Fruit fly (Drosophila melanogaster): ENCODE data around the gene Cyp304a1.
A peak's percentile ranks its signal among the peaks of the same experiment; 100 is the strongest.

Gene Cyp304a1

DNA sequence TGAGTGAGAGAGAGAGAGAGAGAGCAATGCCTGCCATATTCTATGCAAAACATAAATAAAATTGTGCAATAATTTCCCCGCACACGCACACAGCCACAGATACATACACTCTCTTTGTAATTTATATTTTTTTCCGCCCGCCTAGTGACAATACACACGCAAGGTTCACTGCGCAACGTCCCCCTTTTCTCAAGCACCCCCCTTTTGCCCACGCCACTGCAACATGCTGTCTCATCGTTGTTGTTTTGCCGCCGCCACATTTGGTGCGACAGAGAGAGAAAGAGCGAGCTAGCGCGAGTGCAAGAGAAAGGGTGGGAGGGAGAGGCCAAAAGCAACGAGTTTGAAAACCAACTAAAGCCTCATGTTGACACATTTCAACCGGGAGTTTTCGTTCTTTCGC, 48.8 kb downstream of the Cyp304a1 start (continued):
- TF ChIP-seq Spps (tag; optimal IDR thresholded peaks at IDR 0.05) (no peak), CG10147 (GFP tag; optimal IDR thresholded peaks at IDR 0.05) (peak; percentile 43), klu (GFP tag; IDR thresholded peaks at IDR 0.05) (peak; percentile 44; the same call in 1 of the 2 replicates), CG9817 (tag; optimal IDR thresholded peaks at IDR 0.05) (peak; percentile 33), CG32772 (GFP tag; IDR thresholded peaks at IDR 0.05) (peak; percentile 72), CG9876 (GFP tag; optimal IDR thresholded peaks at IDR 0.05) (peak; percentile 32), wek (GFP tag; optimal IDR thresholded peaks at IDR 0.05) (peak; percentile 27), CG5180 (GFP tag; optimal IDR thresholded peaks at IDR 0.05) (peak; percentile 74), vnd (GFP tag; IDR thresholded peaks at IDR 0.05; ENCODE audit: partially characterized antibody) (no peak), CG11723 (GFP tag; optimal IDR thresholded peaks at IDR 0.05) (peak; percentile 49), Mes4 (GFP tag; optimal IDR thresholded peaks at IDR 0.05) (peak; percentile 50), E2f2 (GFP tag; IDR thresholded peaks at IDR 0.05) (peak; percentile 45), kah (GFP tag; optimal IDR thresholded peaks at IDR 0.05) (no peak), CG8089 (GFP tag; optimal IDR thresholded peaks at IDR 0.05) (peak; percentile 55), wdn (GFP tag; IDR thresholded peaks at IDR 0.05) (peak; percentile 55; the same call in 1 of the 2 replicates), Oaz (GFP tag; IDR thresholded peaks at IDR 0.05) (peak; percentile 41; the same call in 1 of the 2 replicates), lola (GFP tag; optimal IDR thresholded peaks at IDR 0.05) (peak in 1 of 3 experiments; percentile 3), CG14965 (GFP tag; optimal IDR thresholded peaks at IDR 0.05; ENCODE audit: borderline replicate concordance) (no peak), Sry-δ (GFP tag; optimal IDR thresholded peaks at IDR 0.05) (peak; percentile 30), Dfd (GFP tag; optimal IDR thresholded peaks at IDR 0.05) (no peak), CG10979 (tag; optimal IDR thresholded peaks at IDR 0.05) (peak; percentile 47), Fer2 (tag; optimal IDR thresholded peaks at IDR 0.05) (no peak), B-H1 (GFP tag; IDR thresholded peaks at IDR 0.05) (peak; percentile 54; the same call in 2 of the 3 replicates), scrt (GFP tag; optimal IDR thresholded peaks at IDR 0.05) (peak; percentile 71), CG8924 (tag; optimal IDR thresholded peaks at IDR 0.05) (peak; percentile 65), nerfin-1 (tag; optimal IDR thresholded peaks at IDR 0.05) (peak; percentile 39), HLH54F (GFP tag; optimal IDR thresholded peaks at IDR 0.05) (peak; percentile 55), CG14014 (GFP tag; IDR thresholded peaks at IDR 0.05) (0 out of 2 replicates have a peak, but pooled peaks have one; percentile 41), pum (GFP tag; optimal IDR thresholded peaks at IDR 0.05) (peak; percentile 40), ro (GFP tag; IDR thresholded peaks at IDR 0.05) (no peak), Adf1 (GFP tag; IDR thresholded peaks at IDR 0.05) (peak; percentile 27), insv (GFP tag; optimal IDR thresholded peaks at IDR 0.05) (no peak), slbo (GFP tag; IDR thresholded peaks at IDR 0.05) (peak; percentile 84), bowl (GFP tag; IDR thresholded peaks at IDR 0.05) (peak; percentile 51; the same call in 1 of the 2 replicates), unc-4 (GFP tag; IDR thresholded peaks at IDR 0.05; ENCODE audit: partially characterized antibody) (no peak), bsh (GFP tag; optimal IDR thresholded peaks at IDR 0.05) (peak in 1 of 2 experiments; percentile 45), CG11560 (tag; IDR thresholded peaks at IDR 0.05) (no peak; the same call in 2 of the 3 replicates), ap (GFP tag; IDR thresholded peaks at IDR 0.05) (peak; percentile 62), CrebB (tag; optimal IDR thresholded peaks at IDR 0.05) (peak; percentile 66), sisA (GFP tag; IDR thresholded peaks at IDR 0.05) (peak; percentile 74), Ets65A (GFP tag) (peak; percentile 62), Ptx1 (GFP tag; IDR thresholded peaks at IDR 0.05) (peak; percentile 77), jumu (GFP tag; optimal IDR thresholded peaks at IDR 0.05) (peak; percentile 33), Nf-YC (tag; optimal IDR thresholded peaks at IDR 0.05) (peak; percentile 19), unpg (GFP tag; optimal IDR thresholded peaks at IDR 0.05) (peak; percentile 52), Lhr (GFP tag; optimal IDR thresholded peaks at IDR 0.05) (no peak), NK7.1 (GFP tag; optimal IDR thresholded peaks at IDR 0.05) (peak; percentile 59), emc (GFP tag; optimal IDR thresholded peaks at IDR 0.05) (no peak), D (optimal IDR thresholded peaks at IDR 0.05) (no peak), D (GFP tag; optimal IDR thresholded peaks at IDR 0.05) (peak; percentile 40), knrl (GFP tag; IDR thresholded peaks at IDR 0.05; ENCODE audit: partially characterized antibody) (peak; percentile 16; the same call in 1 of the 3 replicates)
